Worm (Caenorhabditis elegans): Measurements from ENCODE around the gene C08B11.9.

The C08B11.9 gene

ce11 chrII:8037863-8038262, at the start of gene C08B11.9:
Gene C08B11.9, minus strand, starts transcription at chrII:8038169.
- TF ChIP-seq arid-1 (GFP tag; conservative IDR thresholded peaks at IDR 0.05) (peak; percentile 55; the same call in 1 of the 2 replicates), lin-38 (GFP tag; IDR thresholded peaks at IDR 0.05) (peak; percentile 54), ztf-11 (tag; optimal IDR thresholded peaks at IDR 0.05) (no peak)

- TF ChIP-seq hlh-30 (tag; optimal IDR thresholded peaks at IDR 0.05; ENCODE audit: insufficient read depth) (peak; percentile 42), fkh-10 (GFP tag; optimal IDR thresholded peaks at IDR 0.05) (peak; percentile 2), ceh-82 (tag; optimal IDR thresholded peaks at IDR 0.05) (no peak), cey-2 (tag; optimal IDR thresholded peaks at IDR 0.05; ENCODE audit: borderline replicate concordance, insufficient read depth) (no peak), pha-4 (GFP tag; IDR thresholded peaks at IDR 0.05) (no peak), pha-4 (tag; optimal IDR thresholded peaks at IDR 0.05) (peak; percentile 14), nhr-111 (GFP tag; optimal IDR thresholded peaks at IDR 0.05) (no peak), dmd-6 (GFP tag; IDR thresholded peaks at IDR 0.05) (peak; percentile 42; the same call in 1 of the 2 replicates), tag-97 (GFP tag; IDR thresholded peaks at IDR 0.05) (no peak), arid-1 (GFP tag; conservative IDR thresholded peaks at IDR 0.05) (no peak), daf-12 (tag; optimal IDR thresholded peaks at IDR 0.05) (no peak), sdz-12 (GFP tag; optimal IDR thresholded peaks at IDR 0.05) (no peak), ceh-32 (tag; optimal IDR thresholded peaks at IDR 0.05; ENCODE audit: poor library complexity) (no peak), T26A8.4 (GFP tag; IDR thresholded peaks at IDR 0.05) (no peak), Y105C5A.15 (GFP tag; IDR thresholded peaks at IDR 0.05) (no peak), spr-1 (tag; optimal IDR thresholded peaks at IDR 0.05) (peak; percentile 42), zip-2 (tag; optimal IDR thresholded peaks at IDR 0.05) (no peak), zag-1 (tag; optimal IDR thresholded peaks at IDR 0.05) (no peak), egl-43 (GFP tag; IDR thresholded peaks at IDR 0.05) (no peak), mep-1 (tag; optimal IDR thresholded peaks at IDR 0.05) (peak; percentile 70), lim-7 (GFP tag; IDR thresholded peaks at IDR 0.05) (no peak), tra-1 (GFP tag; IDR thresholded peaks at IDR 0.05) (no peak), unc-39 (tag; optimal IDR thresholded peaks at IDR 0.05) (no peak), unc-62 (GFP tag; optimal IDR thresholded peaks at IDR 0.05 in 1 of 2) (no peak), unc-62 (tag; optimal IDR thresholded peaks at IDR 0.05) (no peak), daf-8 (GFP tag; IDR thresholded peaks at IDR 0.05) (no peak), lin-39 (tag; optimal IDR thresholded peaks at IDR 0.05) (no peak), fos-1 (tag; optimal IDR thresholded peaks at IDR 0.05) (no peak), dmd-8 (GFP tag; IDR thresholded peaks at IDR 0.05) (no peak), ztf-11 (tag; optimal IDR thresholded peaks at IDR 0.05) (no peak), nhr-76 (tag; optimal IDR thresholded peaks at IDR 0.05) (no peak), nhr-48 (tag; optimal IDR thresholded peaks at IDR 0.05) (peak; percentile 23), lir-3 (tag; optimal IDR thresholded peaks at IDR 0.05) (no peak), R02D3.7 (tag; optimal IDR thresholded peaks at IDR 0.05) (no peak), aha-1 (tag) (no peak), snpc-1.2 (GFP tag; IDR thresholded peaks at IDR 0.05) (no peak), aly-2 (tag; optimal IDR thresholded peaks at IDR 0.05) (no peak), spr-3 (GFP tag; optimal IDR thresholded peaks at IDR 0.05) (no peak), lin-1 (GFP tag; IDR thresholded peaks at IDR 0.05) (no peak), ceh-28 (tag; optimal IDR thresholded peaks at IDR 0.05) (no peak), zfp-2 (tag; optimal IDR thresholded peaks at IDR 0.05) (no peak), ces-1 (GFP tag; optimal IDR thresholded peaks at IDR 0.05) (no peak), T20F7.1 (GFP tag; optimal IDR thresholded peaks at IDR 0.05) (peak; percentile 77), Y48G9A.11 (GFP tag; IDR thresholded peaks at IDR 0.05) (no peak), dve-1 (tag; optimal IDR thresholded peaks at IDR 0.05; ENCODE audit: insufficient read depth) (peak; percentile 72), unc-130 (GFP tag; optimal IDR thresholded peaks at IDR 0.05) (no peak), pqm-1 (tag; optimal IDR thresholded peaks at IDR 0.05) (no peak), Y75B8A.6 (GFP tag; IDR thresholded peaks at IDR 0.05) (no peak), nhr-11 (tag; optimal IDR thresholded peaks at IDR 0.05) (peak; percentile 0), lin-29 (GFP tag; IDR thresholded peaks at IDR 0.05) (no peak)
These were observed 48.8 kb upstream of the C08B11.9 start, which contains the start of gene K02C4.3 for ce11 chrII:8086803-8087202. Gene K02C4.3, minus strand, starts transcription at chrII:8086853.
